Fruit fly (Drosophila melanogaster) whole organism, embryonic: Measurements from ENCODE around the gene CG1575.

Experiments used
- Awh ChIP-seq: fragments of 200-800 bp; sonication (Bioruptor generic); IDR thresholded peaks from 2 replicates; pipeline ENCODE4, ENCODE4 v1.3.6; 2022; ENCODE audit warnings: missing biosample characterization, missing genetic modification characterization
- C15 ChIP-seq: fragments of 200-800 bp; sonication (Bioruptor generic); IDR thresholded peaks from 3 replicates; pipeline ENCODE4 v1.3.6; 2022; ENCODE audit warnings: missing biosample characterization, missing genetic modification characterization
- CG10431 ChIP-seq: fragments of 200-800 bp; sonication (Bioruptor generic); optimal IDR thresholded peaks from 3 replicates; lab custom pipeline; 2018; ENCODE audit warnings: missing biosample characterization, mild to moderate bottlenecking, missing genetic modification characterization
- CG10462 ChIP-seq: fragments of 200-800 bp; sonication (Bioruptor generic); optimal IDR thresholded peaks from 2 replicates; lab custom pipeline; 2016; ENCODE audit warnings: missing biosample characterization, missing genetic modification characterization
- CG10959 ChIP-seq: fragments of 200-800 bp; sonication (Bioruptor generic); IDR thresholded peaks from 2 replicates; pipeline ENCODE4 v1.3.6; 2022; ENCODE audit warnings: missing biosample characterization, missing genetic modification characterization
- CG14965 ChIP-seq: fragments of 200-800 bp; sonication (Bioruptor generic); optimal IDR thresholded peaks from 2 replicates; lab custom pipeline; 2016; ENCODE audit warnings: missing biosample characterization, missing genetic modification characterization, borderline replicate concordance
- CG15479 ChIP-seq: fragments of 200-800 bp; sonication (Bioruptor generic); optimal IDR thresholded peaks from 3 replicates; lab custom pipeline; 2019; ENCODE audit warnings: missing biosample characterization, mild to moderate bottlenecking, missing genetic modification characterization, moderate library complexity
- CG17186 ChIP-seq: fragments of 200-800 bp; sonication (Bioruptor generic); optimal IDR thresholded peaks from 3 replicates; lab custom pipeline; 2017; ENCODE audit warnings: missing biosample characterization, missing genetic modification reagents, missing genetic modification characterization
- CG33557 ChIP-seq: fragments of 200-800 bp; sonication (Bioruptor generic); optimal IDR thresholded peaks from 2 replicates; lab custom pipeline; 2019; ENCODE audit warnings: missing biosample characterization, mild to moderate bottlenecking, missing genetic modification characterization, moderate library complexity
- CG3407 ChIP-seq: fragments of 200-800 bp; sonication (Bioruptor generic); optimal IDR thresholded peaks from 2 replicates; lab custom pipeline; 2018; ENCODE audit warnings: missing biosample characterization, mild to moderate bottlenecking, missing genetic modification characterization
- CG3726 ChIP-seq: fragments of 200-800 bp; sonication (Bioruptor generic); IDR thresholded peaks from 3 replicates; pipeline ENCODE4, ENCODE4 v1.3.6; 2022; ENCODE audit warnings: missing biosample characterization, missing genetic modification characterization
- CG6854 ChIP-seq: fragments of 200-800 bp; sonication (Bioruptor generic); optimal IDR thresholded peaks from 3 replicates; lab custom pipeline; 2017; ENCODE audit warnings: missing biosample characterization, mild to moderate bottlenecking, missing genetic modification characterization
- CG7556 ChIP-seq: fragments of 200-800 bp; sonication (Bioruptor generic); optimal IDR thresholded peaks from 2 replicates; lab custom pipeline; 2017; ENCODE audit warnings: missing biosample characterization, mild to moderate bottlenecking, missing genetic modification characterization
- CG8089 ChIP-seq: fragments of 200-800 bp; sonication (Bioruptor generic); optimal IDR thresholded peaks from 3 replicates; lab custom pipeline; 2016; ENCODE audit warnings: missing biosample characterization, missing genetic modification characterization
- CG8765 ChIP-seq: fragments of 200-800 bp; sonication (Bioruptor generic); IDR thresholded peaks from 2 replicates; pipeline ENCODE4 v1.3.6; 2022; ENCODE audit warnings: missing biosample characterization, missing genetic modification characterization
- CG9215 ChIP-seq: fragments of 200-800 bp; sonication (Bioruptor generic); IDR thresholded peaks from 2 replicates; pipeline ENCODE4 v1.3.6; 2022; ENCODE audit warnings: missing biosample characterization, missing genetic modification characterization
- CG9437 ChIP-seq: fragments of 200-800 bp; sonication (Bioruptor generic); optimal IDR thresholded peaks from 2 replicates; lab custom pipeline; 2018; ENCODE audit warnings: missing biosample characterization, mild to moderate bottlenecking, missing genetic modification characterization
- CG9609 ChIP-seq: fragments of 200-800 bp; sonication (Bioruptor generic); optimal IDR thresholded peaks from 3 replicates; lab custom pipeline; 2016; ENCODE audit warnings: missing biosample characterization, missing genetic modification characterization
- CG9817 ChIP-seq: fragments of 200-800 bp; sonication (Bioruptor generic); optimal IDR thresholded peaks from 2 replicates; lab custom pipeline; 2018; ENCODE audit warnings: missing biosample characterization, mild to moderate bottlenecking, missing genetic modification characterization, moderate library complexity
- Dbx ChIP-seq: fragments of 200-800 bp; sonication (Bioruptor generic); IDR thresholded peaks from 3 replicates; pipeline ENCODE4 v1.3.6; 2022; ENCODE audit warnings: missing biosample characterization, missing genetic modification characterization
- Dip2 ChIP-seq: fragments of 200-800 bp; sonication (Bioruptor generic); IDR thresholded peaks from 2 replicates; pipeline ENCODE4 v1.3.6; 2022; ENCODE audit warnings: missing biosample characterization, missing genetic modification characterization
- E2f1 ChIP-seq: fragments of 200-800 bp; sonication (Bioruptor generic); IDR thresholded peaks from 2 replicates; pipeline ENCODE4 v1.3.6; 2022; ENCODE audit warnings: missing biosample characterization, missing genetic modification characterization
- ERR ChIP-seq: fragments of 200-800 bp; sonication (Bioruptor generic); optimal IDR thresholded peaks from 2 replicates; lab custom pipeline; 2016; ENCODE audit warnings: missing biosample characterization, missing genetic modification characterization
- Ets97D ChIP-seq: fragments of 200-800 bp; sonication (Bioruptor generic); optimal IDR thresholded peaks from 3 replicates; lab custom pipeline; 2016; ENCODE audit warnings: missing biosample characterization, missing genetic modification characterization
- Gsc ChIP-seq: fragments of 200-800 bp; sonication (Bioruptor generic); IDR thresholded peaks from 2 replicates; pipeline ENCODE4 v1.3.6; 2022; ENCODE audit warnings: missing biosample characterization, missing genetic modification characterization
- HLH3B ChIP-seq: fragments of 200-800 bp; sonication (Bioruptor generic); IDR thresholded peaks from 2 replicates; pipeline ENCODE4 v1.3.6; 2022; ENCODE audit warnings: missing biosample characterization, missing genetic modification characterization
- Kr ChIP-seq: fragments of 200-800 bp; sonication (Bioruptor generic); optimal IDR thresholded peaks from 2 replicates; lab custom pipeline; 2017; ENCODE audit warnings: missing biosample characterization, mild to moderate bottlenecking, missing genetic modification characterization
- Lim3 ChIP-seq: fragments of 200-800 bp; sonication (Bioruptor generic); IDR thresholded peaks from 2 replicates; pipeline ENCODE4 v1.3.6; 2022; ENCODE audit warnings: missing biosample characterization, missing genetic modification characterization
- MBD-R2 ChIP-seq: fragments of 200-800 bp; sonication (Bioruptor generic); IDR thresholded peaks from 2 replicates; pipeline ENCODE4 v1.3.6; 2022; ENCODE audit warnings: missing biosample characterization, missing genetic modification characterization
- Myb ChIP-seq: fragments of 200-800 bp; sonication (Bioruptor generic); optimal IDR thresholded peaks from 2 replicates; lab custom pipeline; 2016; ENCODE audit warnings: missing biosample characterization, missing genetic modification characterization
- NC2β ChIP-seq: fragments of 200-800 bp; sonication (Bioruptor generic); optimal IDR thresholded peaks from 2 replicates; lab custom pipeline; 2016; ENCODE audit warnings: missing biosample characterization, missing genetic modification characterization
- Neu2 ChIP-seq: fragments of 200-800 bp; sonication (Bioruptor generic); optimal IDR thresholded peaks from 3 replicates; lab custom pipeline; 2016; ENCODE audit warnings: missing biosample characterization, missing genetic modification characterization, borderline replicate concordance
- Sox102F ChIP-seq: fragments of 200-800 bp; sonication (Bioruptor generic); optimal IDR thresholded peaks from 2 replicates; lab custom pipeline; 2018; ENCODE audit warnings: missing biosample characterization, mild to moderate bottlenecking, missing genetic modification characterization, moderate library complexity
- Tbp ChIP-seq: fragments of >200 bp; optimal IDR thresholded peaks from 2 replicates; lab custom pipeline; 2018; ENCODE audit warnings: missing biosample characterization, missing genetic modification characterization
- bab2 ChIP-seq: fragments of 200-800 bp; sonication (Bioruptor generic); optimal IDR thresholded peaks from 2 replicates; lab custom pipeline; 2016; ENCODE audit warnings: missing biosample characterization, missing genetic modification characterization
- bbx ChIP-seq: fragments of 200-800 bp; sonication (Bioruptor generic); IDR thresholded peaks from 2 replicates; pipeline ENCODE4 v1.3.6; 2022; ENCODE audit warnings: missing biosample characterization, missing genetic modification characterization; ENCODE audit not compliant: partially characterized antibody
- cg ChIP-seq: fragments of 200-800 bp; sonication (Bioruptor generic); optimal IDR thresholded peaks from 3 replicates; lab custom pipeline; 2019; ENCODE audit warnings: missing biosample characterization, mild to moderate bottlenecking, missing genetic modification characterization, moderate library complexity
- dysf ChIP-seq: fragments of 200-800 bp; sonication (Bioruptor generic); IDR thresholded peaks from 3 replicates; pipeline ENCODE4 v1.3.6; 2022; ENCODE audit warnings: missing biosample characterization, missing genetic modification characterization
- emc ChIP-seq: fragments of 200-800 bp; sonication (Bioruptor generic); optimal IDR thresholded peaks from 2 replicates; lab custom pipeline; 2016; ENCODE audit warnings: missing biosample characterization, missing genetic modification characterization
- exex ChIP-seq: fragments of 200-800 bp; sonication (Bioruptor generic); optimal IDR thresholded peaks from 4 replicates; lab custom pipeline; 2018; ENCODE audit warnings: missing biosample characterization, mild to moderate bottlenecking, missing genetic modification characterization, moderate library complexity
- gem ChIP-seq: fragments of 200-800 bp; sonication (Bioruptor generic); optimal IDR thresholded peaks from 2 replicates; lab custom pipeline; 2019; ENCODE audit warnings: missing biosample characterization, mild to moderate bottlenecking, missing genetic modification characterization, moderate library complexity
- gfzf ChIP-seq: fragments of 200-800 bp; sonication (Bioruptor generic); optimal IDR thresholded peaks from 2 replicates; lab custom pipeline; 2016; ENCODE audit warnings: missing biosample characterization, mild to moderate bottlenecking, missing genetic modification characterization, moderate library complexity
- jumu ChIP-seq: fragments of 200-800 bp; sonication (Bioruptor generic); optimal IDR thresholded peaks from 3 replicates; lab custom pipeline; 2016; ENCODE audit warnings: missing biosample characterization, missing genetic modification characterization
- klu ChIP-seq: fragments of 200-800 bp; sonication (Bioruptor generic); IDR thresholded peaks from 2 replicates; pipeline ENCODE4 v1.3.6; 2022; ENCODE audit warnings: missing biosample characterization, missing genetic modification characterization
- lab ChIP-seq: fragments of 200-800 bp; sonication (Bioruptor generic); optimal IDR thresholded peaks from 3 replicates; lab custom pipeline; 2017; ENCODE audit warnings: missing biosample characterization, missing genetic modification characterization, mild to moderate bottlenecking, moderate library complexity, missing genetic modification reagents
- mirr ChIP-seq: fragments of 200-800 bp; sonication (Bioruptor generic); optimal IDR thresholded peaks from 3 replicates; lab custom pipeline; 2018; ENCODE audit warnings: missing biosample characterization, mild to moderate bottlenecking, missing genetic modification characterization
- nerfin-1 ChIP-seq: fragments of 200-800 bp; sonication (Bioruptor generic); optimal IDR thresholded peaks from 3 replicates; lab custom pipeline; 2019; ENCODE audit warnings: missing biosample characterization, mild to moderate bottlenecking, missing genetic modification characterization, moderate library complexity
- sens-2 ChIP-seq: fragments of 200-800 bp; sonication (Bioruptor generic); IDR thresholded peaks from 2 replicates; pipeline ENCODE4 v1.3.6; 2022; ENCODE audit warnings: missing biosample characterization, missing genetic modification characterization
- tll ChIP-seq, 2 experiments: fragments of 200-800 bp in 1 of 2; fragments of >200 bp in 1 of 2; sonication (Bioruptor generic) in 1 of 2; optimal IDR thresholded peaks; 2 replicates each; lab custom pipeline; 2017 to 2019; ENCODE audit warnings: missing biosample characterization in 2 of 2, missing genetic modification characterization in 2 of 2, mild to moderate bottlenecking in 1 of 2, moderate library complexity in 1 of 2
- tx ChIP-seq: fragments of 200-800 bp; sonication (Bioruptor generic); optimal IDR thresholded peaks from 2 replicates; lab custom pipeline; 2016; ENCODE audit warnings: missing biosample characterization, missing genetic modification characterization
- wdn ChIP-seq: fragments of 200-800 bp; sonication (Bioruptor generic); IDR thresholded peaks from 2 replicates; pipeline ENCODE4 v1.3.6; 2022; ENCODE audit warnings: missing biosample characterization, missing genetic modification characterization
- zf30C ChIP-seq: fragments of 200-800 bp; sonication (Bioruptor generic); optimal IDR thresholded peaks from 3 replicates; lab custom pipeline; 2018; ENCODE audit warnings: missing biosample characterization, mild to moderate bottlenecking, missing genetic modification characterization

CG1575 gene

DNA sequence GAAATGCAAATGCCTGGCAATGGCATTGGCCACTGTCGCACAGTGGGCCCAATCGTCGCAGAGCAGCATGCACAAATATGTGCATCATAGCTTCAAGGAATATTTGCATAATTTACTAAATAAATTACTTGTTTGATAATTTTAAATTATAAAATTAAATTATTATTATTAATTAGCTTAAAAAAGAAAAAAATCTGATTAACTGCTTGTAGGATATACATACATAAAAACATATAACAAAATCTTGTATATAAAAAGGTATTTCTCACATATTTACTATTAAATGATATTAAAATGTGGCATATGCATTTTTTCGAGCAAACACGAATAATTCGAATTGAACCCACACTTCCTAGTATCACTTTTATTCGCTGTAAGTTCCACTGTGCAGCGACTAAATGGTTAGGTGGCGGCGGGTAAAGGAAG is 8.4 kb downstream of the CG1575 start (continued):
- TF ChIP-seq CG9437 (peak; percentile 64), ERR (no peak), bab2 (GFP tag; lab: Kevin White, UChicago) (no peak), NC2β (no peak), nerfin-1 (tag; lab: Kevin White, UChicago) (peak; percentile 43), CG8765 (no peak), gfzf (GFP tag; lab: Kevin White, UChicago) (no peak), CG10462 (GFP tag; lab: Kevin White, UChicago) (no peak), Tbp (GFP tag; lab: Kevin White, UChicago) (no peak), CG9817 (tag; lab: Kevin White, UChicago) (no peak), Gsc (GFP tag; lab: Robert Waterston, UW) (no peak), CG6854 (no peak), Lim3 (no peak), CG14965 (no peak), Awh (0 out of 2 replicates have a peak, but pooled peaks have one; percentile 32), jumu (no peak), E2f1 (0 out of 2 replicates have a peak, but pooled peaks have one; percentile 42), CG17186 (GFP tag; lab: Kevin White, UChicago) (no peak), cg (GFP tag; lab: Kevin White, UChicago) (no peak), CG10959 (no peak), CG7556 (peak; percentile 70), CG3726 (GFP tag; lab: Robert Waterston, UW) (no peak), HLH3B (GFP tag; lab: Robert Waterston, UW) (peak; percentile 33; the same call in 1 of the 2 replicates), lab (GFP tag; lab: Kevin White, UChicago) (no peak), Myb (GFP tag; lab: Kevin White, UChicago) (no peak), exex (no peak), mirr (GFP tag; lab: Kevin White, UChicago) (no peak), klu (no peak), tll (GFP tag; optimal IDR thresholded peaks at IDR 0.05; lab: Kevin White, UChicago) (no peak), CG10431 (no peak), wdn (GFP tag; lab: Robert Waterston, UW) (no peak), zf30C (GFP tag; lab: Kevin White, UChicago) (no peak), dysf (GFP tag; lab: Robert Waterston, UW) (peak; percentile 45; the same call in 1 of the 3 replicates), CG8089 (GFP tag; lab: Kevin White, UChicago) (no peak), Neu2 (no peak), tx (GFP tag; lab: Kevin White, UChicago) (no peak), emc (no peak), sens-2 (GFP tag; lab: Robert Waterston, UW) (no peak), bbx (GFP tag; lab: Robert Waterston, UW) (no peak), Dbx (GFP tag; lab: Robert Waterston, UW) (no peak), CG9215 (no peak), Sox102F (GFP tag; lab: Kevin White, UChicago) (peak; percentile 74), C15 (GFP tag; lab: Robert Waterston, UW) (no peak), MBD-R2 (no peak), Kr (GFP tag; lab: Kevin White, UChicago) (no peak), Dip2 (GFP tag; lab: Robert Waterston, UW) (no peak), gem (peak; percentile 75), Ets97D (no peak), CG15479 (GFP tag; lab: Kevin White, UChicago) (no peak), CG9609 (GFP tag; lab: Kevin White, UChicago) (no peak), CG33557 (GFP tag; lab: Kevin White, UChicago) (no peak), CG3407 (GFP tag; lab: Kevin White, UChicago) (no peak)
